Fruit fly (Drosophila melanogaster) whole organism, embryonic: Measurements from ENCODE around the gene CG34245.

ENCODE experiments used
- CG10209 ChIP-seq: fragments of 200-800 bp; sonication (Bioruptor generic); optimal IDR thresholded peaks from 3 replicates; lab custom pipeline; 2017; ENCODE audit warnings: missing biosample characterization, mild to moderate bottlenecking, missing genetic modification characterization, missing genetic modification reagents
- CG11398 ChIP-seq: fragments of 200-800 bp; sonication (Bioruptor generic); optimal IDR thresholded peaks from 2 replicates; lab custom pipeline; 2016; ENCODE audit warnings: missing biosample characterization, missing genetic modification characterization
- CG11696 ChIP-seq: fragments of 200-800 bp; sonication (Bioruptor generic); IDR thresholded peaks from 2 replicates; pipeline ENCODE4 v1.3.6; 2022; ENCODE audit warnings: missing biosample characterization, missing genetic modification characterization
- CG13296 ChIP-seq: fragments of 200-800 bp; sonication (Bioruptor generic); optimal IDR thresholded peaks from 3 replicates; lab custom pipeline; 2018; ENCODE audit warnings: missing biosample characterization, mild to moderate bottlenecking, missing genetic modification characterization
- CG1529 ChIP-seq: fragments of 200-800 bp; sonication (Bioruptor generic); optimal IDR thresholded peaks from 3 replicates; lab custom pipeline; 2018; ENCODE audit warnings: missing biosample characterization, missing genetic modification characterization
- CG17328 ChIP-seq: fragments of 200-800 bp; sonication (Bioruptor generic); IDR thresholded peaks from 2 replicates; pipeline ENCODE4 v1.3.6; 2022; ENCODE audit warnings: missing biosample characterization, missing genetic modification characterization
- CG17568 ChIP-seq: fragments of 200-800 bp; sonication (Bioruptor generic); optimal IDR thresholded peaks from 2 replicates; lab custom pipeline; 2018; ENCODE audit warnings: missing biosample characterization, mild to moderate bottlenecking, missing genetic modification characterization, moderate library complexity
- CG2116 ChIP-seq: fragments of 200-800 bp; sonication (Bioruptor generic); optimal IDR thresholded peaks from 3 replicates; lab custom pipeline; 2018; ENCODE audit warnings: missing biosample characterization, mild to moderate bottlenecking, missing genetic modification characterization
- CG2199 ChIP-seq: fragments of 200-800 bp; sonication (Bioruptor generic); IDR thresholded peaks from 3 replicates; pipeline ENCODE4 v1.3.6; 2022; ENCODE audit warnings: missing biosample characterization, missing genetic modification characterization
- CG2712 ChIP-seq: fragments of 200-800 bp; optimal IDR thresholded peaks from 3 replicates; lab custom pipeline; 2019; ENCODE audit warnings: missing biosample characterization, mild to moderate bottlenecking, missing genetic modification characterization, moderate library complexity
- CG30020 ChIP-seq: fragments of 200-800 bp; optimal IDR thresholded peaks from 2 replicates; lab custom pipeline; 2019; ENCODE audit warnings: missing biosample characterization, mild to moderate bottlenecking, missing genetic modification characterization, moderate library complexity
- CG31224 ChIP-seq: fragments of 200-800 bp; sonication (Bioruptor generic); IDR thresholded peaks from 2 replicates; pipeline ENCODE4 v1.3.6; 2022; ENCODE audit warnings: missing biosample characterization, missing genetic modification characterization
- CG3407 ChIP-seq: fragments of 200-800 bp; sonication (Bioruptor generic); optimal IDR thresholded peaks from 2 replicates; lab custom pipeline; 2018; ENCODE audit warnings: missing biosample characterization, mild to moderate bottlenecking, missing genetic modification characterization
- CG3838 ChIP-seq: fragments of 200-800 bp; sonication (Bioruptor generic); optimal IDR thresholded peaks from 3 replicates; lab custom pipeline; 2016; ENCODE audit warnings: missing biosample characterization, missing genetic modification characterization
- CG6254 ChIP-seq: fragments of 200-800 bp; sonication (Bioruptor generic); optimal IDR thresholded peaks from 3 replicates; lab custom pipeline; 2017; ENCODE audit warnings: mild to moderate bottlenecking, missing biosample characterization, missing genetic modification reagents, missing genetic modification characterization
- CG6654 ChIP-seq: fragments of 200-800 bp; sonication (Bioruptor generic); optimal IDR thresholded peaks from 2 replicates; lab custom pipeline; 2017; ENCODE audit warnings: missing biosample characterization, mild to moderate bottlenecking, missing genetic modification characterization
- CG6765 ChIP-seq: fragments of 200-800 bp; sonication (Bioruptor generic); optimal IDR thresholded peaks from 3 replicates; lab custom pipeline; 2017; ENCODE audit warnings: missing biosample characterization, mild to moderate bottlenecking, missing genetic modification characterization
- CG6791 ChIP-seq: fragments of 200-800 bp; sonication (Bioruptor generic); IDR thresholded peaks from 3 replicates; pipeline ENCODE4 v1.3.6; 2022; ENCODE audit warnings: missing biosample characterization, missing genetic modification characterization; ENCODE audit not compliant: partially characterized antibody
- CG8478 ChIP-seq: fragments of >200 bp; optimal IDR thresholded peaks from 2 replicates; lab custom pipeline; 2018
- CG8765 ChIP-seq: fragments of 200-800 bp; sonication (Bioruptor generic); IDR thresholded peaks from 2 replicates; pipeline ENCODE4 v1.3.6; 2022; ENCODE audit warnings: missing biosample characterization, missing genetic modification characterization
- CG8924 ChIP-seq: fragments of 200-800 bp; optimal IDR thresholded peaks from 3 replicates; lab custom pipeline; 2019; ENCODE audit warnings: missing biosample characterization, mild to moderate bottlenecking, missing genetic modification characterization, moderate library complexity
- CG9817 ChIP-seq: fragments of 200-800 bp; sonication (Bioruptor generic); optimal IDR thresholded peaks from 2 replicates; lab custom pipeline; 2018; ENCODE audit warnings: missing biosample characterization, mild to moderate bottlenecking, missing genetic modification characterization, moderate library complexity
- Chrac-16 ChIP-seq: fragments of 200-800 bp; sonication (Bioruptor generic); optimal IDR thresholded peaks from 3 replicates; lab custom pipeline; 2016; ENCODE audit warnings: missing biosample characterization, missing genetic modification characterization
- CkIIα-i1 ChIP-seq: fragments of 200-800 bp; sonication (Bioruptor generic); IDR thresholded peaks from 2 replicates; pipeline ENCODE4 v1.3.6; 2022; ENCODE audit warnings: missing biosample characterization, missing genetic modification characterization
- Dbx ChIP-seq: fragments of 200-800 bp; sonication (Bioruptor generic); IDR thresholded peaks from 3 replicates; pipeline ENCODE4 v1.3.6; 2022; ENCODE audit warnings: missing biosample characterization, missing genetic modification characterization
- Dfd ChIP-seq, 2 experiments: fragments of >200 bp; optimal IDR thresholded peaks; 2 replicates each; lab custom pipeline; 2017; ENCODE audit warnings: missing biosample characterization in 2 of 2, missing genetic modification characterization in 2 of 2
- Doc3 ChIP-seq: fragments of 200-800 bp; sonication (Bioruptor generic); IDR thresholded peaks from 3 replicates; pipeline ENCODE4 v1.3.6; 2022; ENCODE audit warnings: missing biosample characterization, missing genetic modification characterization; ENCODE audit not compliant: partially characterized antibody
- Dref ChIP-seq: fragments of 200-800 bp; sonication (Bioruptor generic); IDR thresholded peaks from 2 replicates; pipeline ENCODE4 v1.3.6; 2022; ENCODE audit warnings: missing biosample characterization, missing genetic modification characterization
- E2f2 ChIP-seq: fragments of 200-800 bp; sonication (Bioruptor generic); IDR thresholded peaks from 2 replicates; pipeline ENCODE4 v1.3.6; 2022; ENCODE audit warnings: missing biosample characterization, missing genetic modification characterization
- Ets97D ChIP-seq: fragments of 200-800 bp; sonication (Bioruptor generic); optimal IDR thresholded peaks from 3 replicates; lab custom pipeline; 2016; ENCODE audit warnings: missing biosample characterization, missing genetic modification characterization
- MTF-1 ChIP-seq: fragments of 200-800 bp; sonication (Bioruptor generic); optimal IDR thresholded peaks from 2 replicates; lab custom pipeline; 2018; ENCODE audit warnings: missing biosample characterization, mild to moderate bottlenecking, missing genetic modification characterization, borderline replicate concordance
- Opbp ChIP-seq: fragments of 200-800 bp; sonication (Bioruptor generic); IDR thresholded peaks from 3 replicates; pipeline ENCODE4 v1.3.6; 2022; ENCODE audit warnings: missing biosample characterization, missing genetic modification characterization; ENCODE audit not compliant: partially characterized antibody
- Rx ChIP-seq: fragments of 200-800 bp; sonication (Bioruptor generic); IDR thresholded peaks from 2 replicates; pipeline ENCODE4 v1.3.6; 2022; ENCODE audit warnings: missing biosample characterization, missing genetic modification characterization
- Sox102F ChIP-seq: fragments of 200-800 bp; sonication (Bioruptor generic); optimal IDR thresholded peaks from 2 replicates; lab custom pipeline; 2018; ENCODE audit warnings: missing biosample characterization, mild to moderate bottlenecking, missing genetic modification characterization, moderate library complexity
- Spps ChIP-seq: fragments of 200-800 bp; sonication (Bioruptor generic); optimal IDR thresholded peaks from 2 replicates; lab custom pipeline; 2018; ENCODE audit warnings: missing biosample characterization, mild to moderate bottlenecking, missing genetic modification characterization
- Ssrp ChIP-seq: fragments of 200-800 bp; sonication (Bioruptor generic); optimal IDR thresholded peaks from 2 replicates; lab custom pipeline; 2018; ENCODE audit warnings: missing biosample characterization, mild to moderate bottlenecking, missing genetic modification characterization, moderate library complexity
- Xbp1 ChIP-seq: fragments of 200-800 bp; sonication (Bioruptor generic); optimal IDR thresholded peaks from 3 replicates; lab custom pipeline; 2016; ENCODE audit warnings: missing biosample characterization, mild to moderate bottlenecking, missing genetic modification characterization
- ap ChIP-seq: fragments of 200-800 bp; sonication (Bioruptor generic); IDR thresholded peaks from 2 replicates; pipeline ENCODE4 v1.3.6; 2022; ENCODE audit warnings: missing biosample characterization, missing genetic modification characterization
- ato ChIP-seq: fragments of 200-800 bp; sonication (Bioruptor generic); IDR thresholded peaks from 2 replicates; pipeline ENCODE4 v1.3.6; 2022; ENCODE audit warnings: missing biosample characterization, missing genetic modification characterization; ENCODE audit not compliant: partially characterized antibody
- cas ChIP-seq: fragments of 200-800 bp; sonication (Bioruptor generic); IDR thresholded peaks from 2 replicates; pipeline ENCODE4 v1.3.6; 2022; ENCODE audit warnings: missing biosample characterization, missing genetic modification characterization
- cato ChIP-seq: fragments of 200-800 bp; sonication (Bioruptor generic); optimal IDR thresholded peaks from 2 replicates; lab custom pipeline; 2016; ENCODE audit warnings: missing biosample characterization, missing genetic modification characterization, borderline replicate concordance
- cg ChIP-seq: fragments of 200-800 bp; sonication (Bioruptor generic); optimal IDR thresholded peaks from 3 replicates; lab custom pipeline; 2019; ENCODE audit warnings: missing biosample characterization, mild to moderate bottlenecking, missing genetic modification characterization, moderate library complexity
- ems ChIP-seq: fragments of 200-800 bp; sonication (Bioruptor generic); optimal IDR thresholded peaks from 3 replicates; lab custom pipeline; 2016; ENCODE audit warnings: missing biosample characterization, missing genetic modification characterization
- ham ChIP-seq: fragments of 200-800 bp; sonication (Bioruptor generic); IDR thresholded peaks from 2 replicates; pipeline ENCODE4 v1.3.6; 2022; ENCODE audit warnings: missing biosample characterization, missing genetic modification characterization
- hth ChIP-seq: fragments of >200 bp; optimal IDR thresholded peaks from 2 replicates; lab custom pipeline; 2017; ENCODE audit warnings: inconsistent platforms
- jigr1 ChIP-seq: fragments of 200-800 bp; sonication (Bioruptor generic); IDR thresholded peaks from 3 replicates; pipeline ENCODE4 v1.3.6; 2022; ENCODE audit warnings: missing biosample characterization, missing genetic modification characterization
- nmo ChIP-seq: fragments of 200-800 bp; sonication (Bioruptor generic); optimal IDR thresholded peaks from 2 replicates; lab custom pipeline; 2018; ENCODE audit warnings: missing biosample characterization, mild to moderate bottlenecking, missing genetic modification characterization, moderate library complexity
- row ChIP-seq: fragments of 200-800 bp; sonication (Bioruptor generic); IDR thresholded peaks from 3 replicates; pipeline ENCODE4 v1.3.6; 2022; ENCODE audit warnings: missing biosample characterization, missing genetic modification characterization
- salm ChIP-seq: fragments of 200-800 bp; sonication (Bioruptor generic); optimal IDR thresholded peaks from 2 replicates; lab custom pipeline; 2018; ENCODE audit warnings: missing biosample characterization, mild to moderate bottlenecking, missing genetic modification characterization
- tio ChIP-seq: fragments of 200-800 bp; sonication (Bioruptor generic); optimal IDR thresholded peaks from 2 replicates; lab custom pipeline; 2017; ENCODE audit warnings: missing biosample characterization, missing genetic modification characterization, inconsistent platforms
- trem ChIP-seq: fragments of 200-800 bp; optimal IDR thresholded peaks from 3 replicates; lab custom pipeline; 2019; ENCODE audit warnings: missing biosample characterization, mild to moderate bottlenecking, missing genetic modification characterization, moderate library complexity
- vfl ChIP-seq: fragments of 200-800 bp; sonication (Bioruptor generic); optimal IDR thresholded peaks from 2 replicates; lab custom pipeline; 2016; ENCODE audit warnings: missing biosample characterization, missing genetic modification characterization

Gene CG34245

DNA sequence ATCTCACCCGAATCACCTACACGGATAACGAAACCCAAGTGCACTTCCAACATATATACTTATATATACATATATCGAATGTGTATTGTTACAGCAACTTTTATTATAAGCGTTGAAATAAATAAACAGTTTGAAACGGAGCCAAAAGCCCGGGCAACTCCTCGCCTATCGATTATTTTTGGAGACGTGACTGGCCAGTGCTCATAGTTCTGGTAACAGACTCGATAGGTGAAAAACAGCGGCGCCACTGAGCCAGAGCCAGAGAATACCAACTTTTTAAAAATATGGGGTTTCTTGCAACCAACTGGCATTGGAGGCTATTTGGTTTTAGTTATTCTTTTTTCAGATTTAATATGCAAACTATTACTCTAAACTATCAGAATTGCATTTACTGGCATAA, 48.6 kb upstream of the CG34245 start (continued):
- no peak for TF ChIP-seq cato
- no peak for TF ChIP-seq MTF-1 (GFP tag; lab: Kevin White, UChicago)
- TF ChIP-seq CG2116: peak; percentile 96
- no peak for TF ChIP-seq Spps (tag; lab: Kevin White, UChicago)
- no peak for TF ChIP-seq Opbp (GFP tag; lab: Robert Waterston, UW)
- TF ChIP-seq CG17328 (GFP tag; lab: Robert Waterston, UW): no peak
- TF ChIP-seq ham (GFP tag; lab: Robert Waterston, UW): no peak
- no peak for TF ChIP-seq CG3838 (GFP tag; lab: Kevin White, UChicago)
- TF ChIP-seq CG2712 (tag; lab: Kevin White, UChicago): peak; percentile 33
- TF ChIP-seq tio (GFP tag; lab: Kevin White, UChicago): no peak
- peak; percentile 80 for TF ChIP-seq CG6791 (GFP tag; lab: Robert Waterston, UW)
- no peak for TF ChIP-seq CG10209 (GFP tag; lab: Kevin White, UChicago)
- TF ChIP-seq CG30020 (tag; lab: Kevin White, UChicago): no peak
- TF ChIP-seq salm (tag; lab: Kevin White, UChicago): no peak
- TF ChIP-seq CG11696 (GFP tag; lab: Robert Waterston, UW): no peak
- no peak for TF ChIP-seq cas (GFP tag; lab: Robert Waterston, UW)
- no peak for TF ChIP-seq CG11398 (GFP tag; lab: Kevin White, UChicago)
- no peak for TF ChIP-seq CkIIα-i1
- no peak for TF ChIP-seq Sox102F (GFP tag; lab: Kevin White, UChicago)
- peak; percentile 99 for TF ChIP-seq E2f2 (GFP tag; lab: Robert Waterston, UW)
- peak; percentile 14 for TF ChIP-seq Xbp1 (GFP tag; lab: Kevin White, UChicago)
- no peak for TF ChIP-seq Rx (GFP tag; lab: Robert Waterston, UW)
- no peak for TF ChIP-seq Dbx (GFP tag; lab: Robert Waterston, UW)
- no peak for TF ChIP-seq CG8924 (tag; lab: Kevin White, UChicago)
- TF ChIP-seq CG8478 (lab: Kevin White, UChicago): no peak
- no peak for TF ChIP-seq CG1529 (GFP tag; lab: Kevin White, UChicago)
- no peak for TF ChIP-seq Ssrp (tag; lab: Kevin White, UChicago)
- peak; percentile 26 for TF ChIP-seq nmo (GFP tag; lab: Kevin White, UChicago)
- TF ChIP-seq Ets97D (GFP tag; lab: Kevin White, UChicago): peak; percentile 34
- TF ChIP-seq CG17568 (GFP tag; lab: Kevin White, UChicago): no peak
- TF ChIP-seq CG9817: no peak
- 0 out of 3 replicates have a peak, but pooled peaks have one; percentile 18 for TF ChIP-seq CG2199
- no peak for TF ChIP-seq CG6765
- no peak for TF ChIP-seq CG6654 (GFP tag; lab: Kevin White, UChicago)
- no peak for TF ChIP-seq Dfd (GFP tag; optimal IDR thresholded peaks at IDR 0.05; lab: Kevin White, UChicago)
- TF ChIP-seq Doc3: peak; percentile 45; the same call in 2 of the 3 replicates
- TF ChIP-seq hth: no peak
- TF ChIP-seq Dref: peak; percentile 93
- TF ChIP-seq CG3407: no peak
- TF ChIP-seq CG31224: no peak
- TF ChIP-seq Chrac-16 (GFP tag; lab: Kevin White, UChicago): no peak
- peak; percentile 69 for TF ChIP-seq trem (tag; lab: Kevin White, UChicago)
- TF ChIP-seq CG13296 (GFP tag; lab: Kevin White, UChicago): no peak
- TF ChIP-seq CG6254 (GFP tag; lab: Kevin White, UChicago): no peak
- no peak for TF ChIP-seq vfl
- peak; percentile 48; the same call in 1 of the 2 replicates for TF ChIP-seq ato (GFP tag; lab: Robert Waterston, UW)
- TF ChIP-seq row (GFP tag; lab: Robert Waterston, UW): no peak
- TF ChIP-seq CG8765 (GFP tag; lab: Robert Waterston, UW): no peak
- no peak for TF ChIP-seq cg (GFP tag; lab: Kevin White, UChicago)
- no peak for TF ChIP-seq ems (GFP tag; lab: Kevin White, UChicago)
- no peak for TF ChIP-seq jigr1 (GFP tag; lab: Robert Waterston, UW)
- TF ChIP-seq ap (GFP tag; lab: Robert Waterston, UW): no peak
